Fruit fly (Drosophila melanogaster) S2 (cell line): ENCODE measurements around the gene CG33489.
"Not testable (repeated sequence)": the region's sequence is repeated elsewhere in the genome, so short reads cannot be mapped to it uniquely, and the experiment has no call there.

ENCODE experiments used
- CG8478 ChIP-seq: fragments of >200 bp; optimal IDR thresholded peaks from 2 replicates; lab custom pipeline; 2018
- CTCF ChIP-seq, 2 experiments: fragments of >200 bp; optimal IDR thresholded peaks; 2 replicates each; lab custom pipeline; 2018

The CG33489 gene

DNA sequence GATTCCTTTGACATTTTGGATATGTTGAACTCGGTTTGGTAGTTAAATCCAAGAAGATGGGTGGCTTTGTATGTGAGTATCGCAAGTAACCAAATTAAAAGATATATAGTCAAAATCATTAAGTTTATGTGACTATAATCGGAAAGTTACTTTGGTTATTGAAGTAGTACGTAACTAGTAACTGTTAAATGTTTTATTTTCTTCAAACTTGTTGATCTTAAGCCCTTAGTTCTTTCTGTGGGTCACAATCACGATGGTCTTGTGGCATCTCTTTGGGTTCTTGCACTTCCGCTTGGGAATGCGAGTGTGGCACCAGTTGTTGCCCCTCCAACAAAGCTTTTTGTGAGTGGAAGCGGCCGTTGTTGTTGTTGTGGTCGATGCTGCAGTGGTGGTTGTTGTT lies at the start of gene CG33489:
CG33489 (minus strand) TSS at position 101 of the 400 bp plus-strand sequence.
- TF ChIP-seq CTCF (optimal IDR thresholded peaks at IDR 0.05; lab: Kevin White, UChicago); CG8478 (lab: Kevin White, UChicago): not testable (repeated sequence)

DNA sequence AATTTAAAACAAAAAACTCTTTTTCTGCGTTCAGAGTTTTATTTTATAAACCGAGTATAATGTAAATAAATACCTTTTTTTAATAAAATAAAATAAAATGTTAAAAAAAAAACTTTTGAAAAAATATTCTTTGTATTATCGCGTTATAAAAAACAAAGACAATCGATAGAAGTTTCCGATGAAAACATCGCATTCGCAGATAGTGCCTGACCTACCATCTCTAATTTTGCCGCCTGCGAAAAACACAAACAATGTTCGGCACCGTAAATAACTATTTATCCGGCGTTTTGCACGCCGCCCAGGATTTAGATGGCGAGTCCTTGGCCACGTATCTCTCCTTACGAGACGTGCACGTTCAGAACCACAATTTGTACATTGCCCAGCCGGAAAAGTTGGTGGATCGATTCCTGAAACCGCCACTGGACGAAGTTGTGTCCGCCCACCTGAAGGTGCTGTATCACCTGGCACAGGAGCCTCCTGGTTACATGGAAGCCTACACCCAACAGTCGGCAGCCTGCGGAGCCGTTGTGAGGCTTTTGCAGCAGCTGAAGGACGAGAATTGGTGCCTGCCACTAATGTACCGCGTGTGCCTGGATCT lies 49.5 kb upstream of the CG33489 start, which contains the start of gene PCID2:
PCID2 (plus strand) TSS at position 213 of the 598 bp plus-strand sequence.
- no peak for TF ChIP-seq CTCF (optimal IDR thresholded peaks at IDR 0.05; lab: Kevin White, UChicago)
- TF ChIP-seq CG8478 (lab: Kevin White, UChicago): no peak

DNA sequence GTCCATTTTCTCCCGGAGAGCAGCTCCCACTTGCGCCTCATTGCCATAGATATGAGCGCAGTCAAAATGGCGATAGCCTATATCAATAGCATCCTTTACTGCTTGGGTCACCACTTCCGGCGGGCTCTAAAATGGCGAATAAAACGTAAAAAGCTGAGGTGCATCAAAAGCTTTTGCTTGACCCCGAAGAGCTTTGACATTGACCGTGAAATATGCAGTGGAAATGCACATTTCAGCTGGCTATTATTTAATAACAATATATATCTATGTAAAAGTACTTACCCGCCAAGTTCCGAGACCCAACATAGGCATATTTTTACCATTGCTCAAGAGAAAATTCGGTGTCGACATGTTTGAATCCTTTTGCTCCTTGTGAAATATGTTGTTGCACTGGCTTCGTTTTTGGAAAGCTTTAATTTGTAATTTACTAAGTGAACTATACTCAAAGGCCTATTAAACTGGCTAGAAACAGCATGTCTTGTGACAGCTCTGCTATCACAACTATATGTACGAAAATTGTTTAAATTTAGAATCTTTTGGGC lies 48.9 kb upstream of the CG33489 start, which contains the start of gene CG6083:
CG6083 (minus strand) TSS at position 492 of the 542 bp plus-strand sequence.
- TF ChIP-seq CG8478 (lab: Kevin White, UChicago) (no peak), CTCF (optimal IDR thresholded peaks at IDR 0.05; lab: Kevin White, UChicago) (no peak)

DNA sequence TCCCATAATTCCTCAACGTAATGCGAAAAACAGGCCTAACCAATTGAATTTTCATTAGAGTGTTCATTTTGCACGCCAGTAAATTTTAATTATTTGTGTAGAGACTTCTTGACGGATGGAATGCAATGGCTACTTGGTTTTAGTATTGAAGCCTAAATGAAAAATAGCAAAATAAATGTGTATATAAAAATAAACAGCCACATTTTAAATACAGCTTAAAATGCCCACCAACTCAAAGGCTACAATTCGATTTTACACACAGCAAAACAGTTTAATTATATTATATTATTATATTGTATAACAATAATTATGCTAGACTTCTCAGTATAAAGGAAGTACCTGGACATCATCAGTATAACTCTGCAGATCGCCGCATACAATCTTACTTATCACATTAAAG lies 47.4 kb upstream of the CG33489 start, which contains the start of gene Akr1B:
Akr1B (minus strand) TSS at position 101 of the 400 bp plus-strand sequence.
- no peak for TF ChIP-seq CG8478 (lab: Kevin White, UChicago)
- TF ChIP-seq CTCF (optimal IDR thresholded peaks at IDR 0.05; lab: Kevin White, UChicago): no peak

DNA sequence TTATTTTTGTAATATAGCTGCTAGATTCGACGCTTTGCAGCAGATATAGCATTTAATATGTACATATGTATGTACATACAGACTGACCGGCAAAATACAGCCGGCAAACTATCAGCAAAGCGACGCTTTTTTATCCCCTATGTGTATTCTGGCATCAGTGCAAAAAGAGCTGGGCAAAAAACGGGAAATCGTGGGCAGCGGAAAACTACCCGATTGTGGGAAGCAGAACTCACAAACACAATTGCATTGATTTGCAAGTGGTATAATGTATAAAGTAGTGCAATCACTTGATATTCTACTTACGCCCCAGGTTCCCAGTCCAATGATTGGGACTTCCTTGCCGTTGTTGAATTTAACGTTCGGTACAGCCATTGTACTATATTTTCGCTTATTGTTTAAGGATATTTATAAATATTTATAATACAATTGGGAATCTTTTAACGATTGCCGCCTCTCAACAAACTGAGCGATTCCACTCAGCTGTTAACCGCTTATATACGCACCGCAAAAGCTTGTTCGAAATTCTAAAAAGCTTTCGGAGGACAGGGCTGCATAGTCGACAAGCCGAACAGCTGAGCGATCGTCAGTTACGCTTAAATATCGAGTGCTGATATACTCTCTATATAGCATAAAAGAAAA lies 46.5 kb upstream of the CG33489 start:
- no peak for TF ChIP-seq CG8478 (lab: Kevin White, UChicago)

DNA sequence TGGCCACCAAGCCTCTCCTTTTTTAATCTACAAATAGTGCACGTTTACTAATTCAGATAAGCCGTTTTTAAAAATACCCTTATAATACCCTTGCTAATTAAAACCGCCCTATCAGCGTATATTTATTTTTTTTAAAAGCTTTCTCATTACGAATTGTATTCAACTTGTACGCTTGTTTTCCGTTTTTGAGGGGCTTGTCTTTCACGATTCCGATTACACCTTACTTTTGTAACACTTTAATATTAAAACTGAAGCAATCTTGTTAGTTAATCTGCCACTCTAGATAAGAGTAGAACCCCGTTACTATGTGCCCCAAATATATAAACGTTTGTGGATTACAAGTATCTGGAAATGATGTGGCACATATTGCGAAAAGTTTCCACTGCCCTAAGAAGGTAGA lies 45.9 kb upstream of the CG33489 start:
- TF ChIP-seq CG8478 (lab: Kevin White, UChicago): no peak

DNA sequence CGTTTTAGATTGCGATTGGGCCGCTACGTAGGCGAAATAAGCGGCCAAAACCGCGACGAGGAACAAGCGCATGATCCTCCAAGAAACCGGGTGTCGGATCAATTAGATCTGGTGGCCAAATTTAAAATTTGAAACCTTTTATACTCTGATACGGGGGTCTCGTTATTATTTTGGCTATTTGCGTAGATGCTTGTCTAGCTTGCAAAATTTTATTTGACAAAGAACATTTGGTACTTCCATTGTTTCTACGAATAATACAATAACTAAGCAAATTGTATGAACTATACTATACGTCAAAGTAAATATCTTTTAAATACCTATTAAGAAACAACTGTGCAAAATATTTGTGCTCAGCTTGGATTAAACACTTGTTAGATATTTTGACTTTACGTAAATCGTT lies 43.2 kb upstream of the CG33489 start, which contains the start of gene Muc68Ca:
Muc68Ca (minus strand) TSS at position 101 of the 400 bp plus-strand sequence.
- TF ChIP-seq CTCF (optimal IDR thresholded peaks at IDR 0.05; lab: Kevin White, UChicago) (no peak), CG8478 (lab: Kevin White, UChicago) (no peak)

DNA sequence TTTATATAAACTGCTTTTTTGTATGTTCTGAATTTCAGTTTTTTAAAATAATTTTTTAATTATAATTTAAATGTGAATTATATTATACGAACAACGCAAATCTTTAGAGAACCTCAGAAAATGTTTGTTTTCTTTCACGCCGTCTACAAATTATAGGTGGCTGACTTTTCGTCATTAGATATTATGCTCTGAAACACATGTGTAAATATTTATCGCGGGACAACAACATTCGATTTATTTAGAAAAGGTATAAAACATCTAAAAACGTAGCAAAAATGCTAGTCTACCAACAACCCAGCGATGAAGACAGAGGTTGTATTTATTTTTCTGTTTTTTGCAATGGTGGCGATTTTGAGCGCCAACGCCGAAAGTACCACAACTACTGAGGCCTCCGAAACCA lies 33.0 kb upstream of the CG33489 start, which contains the start of gene CG42832:
CG42832 (plus strand) TSS at position 301 of the 400 bp plus-strand sequence.
- TF ChIP-seq CG8478 (lab: Kevin White, UChicago): no peak
- TF ChIP-seq CTCF (optimal IDR thresholded peaks at IDR 0.05; lab: Kevin White, UChicago): no peak

DNA sequence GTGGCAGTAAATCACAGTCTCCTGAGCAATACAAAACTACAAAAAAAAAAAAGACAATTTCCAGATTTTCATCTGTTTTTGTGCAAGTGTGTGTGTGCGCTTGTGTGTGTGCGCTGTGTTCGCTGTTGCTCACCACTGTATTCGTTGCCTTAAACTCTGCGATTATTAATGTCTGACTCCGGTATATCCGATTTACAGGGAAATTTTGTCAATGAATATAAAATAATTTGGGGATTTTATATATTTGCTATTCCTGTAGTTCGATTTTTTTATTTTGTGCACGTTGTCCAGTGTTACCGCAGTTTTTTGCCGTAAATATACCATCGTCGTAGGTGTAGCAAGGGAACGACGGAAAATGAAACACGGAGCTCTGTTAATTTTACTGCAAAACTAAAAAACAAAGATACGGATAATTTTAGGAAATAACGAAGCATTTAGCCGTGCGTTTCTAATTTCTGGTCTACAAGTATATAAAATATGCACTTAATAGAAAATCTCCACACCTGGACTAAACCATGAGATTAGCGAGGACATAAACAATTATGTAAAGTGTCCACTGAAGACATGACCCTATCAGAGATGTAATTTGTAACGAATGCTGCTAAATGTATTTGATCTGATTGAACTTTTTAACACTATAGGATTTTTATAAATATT lies 32.4 kb upstream of the CG33489 start, which contains the start of gene Duba:
Duba (minus strand) TSS at position 313 of the 657 bp plus-strand sequence.
- no peak for TF ChIP-seq CG8478 (lab: Kevin White, UChicago)
- TF ChIP-seq CTCF (optimal IDR thresholded peaks at IDR 0.05; lab: Kevin White, UChicago): no peak

DNA sequence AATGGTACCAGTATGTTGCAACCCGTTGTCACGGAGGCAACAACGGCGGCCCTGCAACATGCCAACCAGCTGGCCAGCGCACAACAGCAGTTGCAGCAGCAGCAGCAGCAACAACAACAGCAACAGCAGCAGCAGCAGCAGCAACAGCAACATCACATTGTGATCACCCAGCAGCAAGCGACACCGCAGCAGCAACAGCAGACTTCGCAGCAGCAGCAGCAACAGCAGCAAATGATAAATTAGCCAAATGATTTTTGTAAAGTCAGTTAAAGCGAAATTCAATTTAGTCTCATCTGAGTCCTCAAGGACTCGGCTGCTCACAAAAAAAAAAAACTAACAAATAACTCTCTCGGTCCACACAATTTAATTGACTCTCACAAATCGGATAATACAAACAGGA lies 27.4 kb upstream of the CG33489 start:
- TF ChIP-seq CG8478 (lab: Kevin White, UChicago) (no peak), CTCF (optimal IDR thresholded peaks at IDR 0.05; lab: Kevin White, UChicago) (no peak)

DNA sequence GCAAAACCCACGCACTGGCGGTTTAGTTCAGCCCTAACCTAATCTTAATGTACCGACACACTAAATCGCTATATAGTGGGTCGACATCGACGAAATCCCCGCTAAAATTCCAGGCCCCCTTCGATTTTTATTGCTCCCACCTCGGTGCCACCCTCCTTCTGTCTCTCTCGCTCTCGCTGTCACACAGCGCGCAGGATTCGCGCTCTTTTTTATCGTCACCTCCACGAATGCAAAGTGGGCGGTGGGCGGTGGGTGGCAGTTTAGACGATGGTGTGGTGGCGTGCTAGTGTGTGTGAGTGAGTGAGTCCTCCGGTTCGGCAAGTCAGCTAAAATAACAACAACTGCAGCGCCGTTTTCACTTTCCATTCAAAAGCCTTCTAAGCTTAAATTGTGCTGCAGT lies 25.2 kb upstream of the CG33489 start:
- no peak for TF ChIP-seq CTCF (optimal IDR thresholded peaks at IDR 0.05; lab: Kevin White, UChicago)

DNA sequence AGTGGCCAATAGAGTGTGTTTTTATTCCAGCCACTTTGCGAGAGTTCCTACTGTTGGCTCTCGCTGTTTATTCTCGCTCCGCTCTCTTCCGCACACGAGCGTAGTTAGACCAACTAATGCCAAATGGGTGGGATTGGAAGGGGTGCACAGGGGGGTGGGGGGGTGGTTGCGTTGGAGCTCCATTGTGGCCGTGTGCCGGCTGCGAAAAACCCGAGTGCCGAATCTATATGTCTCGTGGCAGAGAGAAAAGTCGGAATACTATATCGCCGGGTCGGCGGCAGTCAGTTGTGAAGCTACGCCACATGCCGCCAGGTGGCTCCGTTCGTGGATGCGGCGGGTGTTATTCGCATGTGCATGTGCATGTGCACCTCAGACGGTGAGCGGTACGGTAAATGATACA lies 24.3 kb upstream of the CG33489 start:
- TF ChIP-seq CTCF (optimal IDR thresholded peaks at IDR 0.05; lab: Kevin White, UChicago) (no peak), CG8478 (lab: Kevin White, UChicago) (no peak)

DNA sequence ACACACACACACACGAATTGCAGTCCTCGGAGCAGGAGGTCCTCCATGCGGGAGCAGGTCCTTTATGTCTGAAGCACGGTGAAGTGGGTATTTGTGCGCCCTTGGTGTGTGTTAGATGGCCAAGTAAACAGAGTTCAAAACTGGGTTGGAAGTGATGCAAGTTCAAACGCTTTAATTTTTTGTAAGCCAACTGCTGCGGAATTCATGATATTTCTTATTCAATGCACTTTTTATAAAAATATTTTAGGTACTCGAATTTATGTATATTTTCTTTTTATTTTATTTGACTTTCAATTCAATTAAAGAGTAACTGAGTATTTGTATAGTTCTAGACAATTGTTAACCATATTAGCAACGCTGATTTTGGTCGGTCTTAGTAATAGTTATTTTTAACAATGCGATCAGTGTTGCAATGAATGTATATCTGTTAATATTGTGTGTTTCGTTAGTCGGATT lies 23.1 kb upstream of the CG33489 start, which contains the start of the genes CG14137 and CG46394:
CG14137 (minus strand) TSS at position 101 of the 456 bp plus-strand sequence.
CG46394 (plus strand) TSS at position 406 of the 456 bp plus-strand sequence.
- TF ChIP-seq CG8478 (lab: Kevin White, UChicago) (no peak), CTCF (optimal IDR thresholded peaks at IDR 0.05; lab: Kevin White, UChicago) (no peak)

DNA sequence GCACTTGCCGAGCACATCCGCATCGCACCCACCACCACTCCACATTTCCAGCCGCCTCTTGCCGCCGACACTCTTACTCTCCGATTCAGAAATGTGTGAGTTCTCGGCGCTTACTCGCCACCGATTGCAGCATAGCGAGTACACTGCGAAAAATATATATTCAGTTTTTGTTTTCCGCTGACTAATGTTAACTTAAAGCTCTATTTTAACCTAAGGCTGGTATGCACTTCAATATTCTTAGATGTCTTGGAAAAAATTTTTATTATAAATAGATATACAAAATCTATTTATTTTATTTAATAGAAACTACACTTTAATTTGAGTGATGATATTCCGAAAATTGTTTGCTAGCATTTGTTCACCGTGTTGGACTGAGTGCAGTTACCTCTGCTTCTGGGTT lies 22.4 kb upstream of the CG33489 start:
- TF ChIP-seq CG8478 (lab: Kevin White, UChicago) (no peak), CTCF (optimal IDR thresholded peaks at IDR 0.05; lab: Kevin White, UChicago) (no peak)
